Worm (Caenorhabditis elegans) whole organism, midembryonic: Measurements from ENCODE around the gene ttc-7.

ENCODE experiments used
- T22C8.4 ChIP-seq: fragments of 200-800 bp; sonication (Bioruptor generic); IDR thresholded peaks from 2 replicates; pipeline ENCODE4 v1.3.6; 2022; ENCODE audit warnings: missing genetic modification characterization, missing compliant biosample characterization
- cog-1 ChIP-seq: sonication (generic microtip); optimal IDR thresholded peaks from 2 replicates; lab custom pipeline; 2016; ENCODE audit warnings: missing genetic modification characterization, missing compliant biosample characterization
- flt-1 ChIP-seq: fragments of 200-800 bp; sonication (Bioruptor generic); IDR thresholded peaks from 2 replicates; pipeline ENCODE4 v1.3.6; 2022; ENCODE audit warnings: missing genetic modification characterization, missing compliant biosample characterization
- klf-2 ChIP-seq: fragments of 200-800 bp; sonication (Bioruptor generic); conservative IDR thresholded peaks from 2 replicates; pipeline ENCODE4 v1.3.6; 2022; ENCODE audit warnings: missing genetic modification reagents, missing genetic modification characterization, missing compliant biosample characterization
- med-1 ChIP-seq: sonication (generic microtip); optimal IDR thresholded peaks from 2 replicates; lab custom pipeline; 2017; ENCODE audit warnings: missing genetic modification characterization, mild to moderate bottlenecking, missing compliant biosample characterization, antibody characterized with exemption, missing genetic modification reagents; ENCODE audit not compliant: insufficient read depth
- ref-1 ChIP-seq: fragments of 200-800 bp; sonication (Bioruptor generic); conservative IDR thresholded peaks from 2 replicates; pipeline ENCODE4 v1.3.6; 2022; ENCODE audit warnings: missing genetic modification reagents, missing genetic modification characterization, missing compliant biosample characterization
- tab-1 ChIP-seq: fragments of 200-800 bp; sonication (Bioruptor generic); IDR thresholded peaks from 2 replicates; pipeline ENCODE4 v1.3.6; 2022; ENCODE audit warnings: missing genetic modification characterization, missing compliant biosample characterization
- ztf-23 ChIP-seq: fragments of 200-800 bp; sonication (Bioruptor generic); IDR thresholded peaks from 2 replicates; pipeline ENCODE4 v1.3.6; 2022; ENCODE audit warnings: missing genetic modification reagents, missing genetic modification characterization, missing compliant biosample characterization
- ztf-29 ChIP-seq: fragments of 200-800 bp; sonication (Bioruptor generic); IDR thresholded peaks from 2 replicates; pipeline ENCODE4 v1.3.6; 2022; ENCODE audit warnings: missing genetic modification reagents, missing genetic modification characterization, missing compliant biosample characterization

The ttc-7 gene

DNA sequence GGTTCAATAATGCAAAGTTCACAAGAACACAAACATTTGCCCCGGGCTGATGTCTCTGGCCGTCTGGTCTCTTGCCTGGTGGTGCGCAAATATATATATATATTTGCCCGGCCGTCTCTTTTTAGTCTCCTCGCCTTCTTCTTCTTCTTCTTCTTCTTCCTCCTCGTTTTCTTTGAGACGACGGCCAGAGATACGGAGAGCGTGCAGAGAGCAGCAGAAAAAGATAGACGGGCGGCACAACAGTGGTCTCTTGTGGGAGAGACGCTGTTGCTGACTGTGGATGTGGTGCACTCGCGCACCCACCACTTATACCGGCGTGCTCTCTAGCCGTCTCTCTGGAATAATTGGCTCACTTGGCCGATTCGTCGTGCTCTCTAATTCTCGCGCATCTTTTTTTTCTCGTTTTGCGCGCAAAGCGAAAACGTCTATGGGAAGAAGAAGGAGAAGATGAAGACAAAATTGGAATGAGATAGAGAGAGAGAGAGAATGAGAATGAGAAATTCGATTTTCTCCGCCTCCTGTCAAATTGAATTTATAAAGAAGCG, 61.0 kb downstream of the ttc-7 start:
- no peak for TF ChIP-seq T22C8.4 (GFP tag; lab: Robert Waterston, UW)
- peak; percentile 63; the same call in 1 of the 2 replicates for TF ChIP-seq flt-1
- TF ChIP-seq cog-1 (tag; lab: Kevin White, UChicago) = peak; percentile 95
- no peak for TF ChIP-seq ref-1 (GFP tag; lab: Robert Waterston, UW)

DNA sequence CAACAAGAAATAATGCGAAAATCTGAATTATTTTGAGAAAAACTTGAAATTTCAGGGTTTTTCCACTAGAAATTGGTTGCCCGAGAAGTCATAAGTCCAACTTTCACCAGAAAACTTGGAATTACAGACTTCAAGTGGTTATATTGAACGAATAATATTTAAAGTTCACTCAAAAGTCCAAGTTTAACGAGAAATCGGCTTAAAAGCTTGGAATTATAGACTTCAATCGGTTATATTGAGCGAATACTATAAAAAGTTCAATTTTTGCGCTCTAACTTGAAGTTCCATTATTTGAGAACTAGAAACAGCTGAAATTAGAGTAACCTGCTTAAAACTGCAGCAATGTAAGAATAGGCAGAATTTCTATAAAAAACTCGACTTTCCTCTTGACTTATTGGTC, 61.9 kb downstream of the ttc-7 start:
- TF ChIP-seq T22C8.4 (GFP tag; lab: Robert Waterston, UW) = no peak
- no peak for TF ChIP-seq klf-2 (GFP tag; lab: Robert Waterston, UW)
- no peak for TF ChIP-seq med-1 (GFP tag; lab: Kevin White, UChicago)
- TF ChIP-seq ztf-23 (GFP tag; lab: Robert Waterston, UW) = no peak
- no peak for TF ChIP-seq flt-1
- no peak for TF ChIP-seq tab-1
- no peak for TF ChIP-seq ztf-29 (GFP tag; lab: Robert Waterston, UW)
- no peak for TF ChIP-seq cog-1 (tag; lab: Kevin White, UChicago)
- no peak for TF ChIP-seq ref-1 (GFP tag; lab: Robert Waterston, UW)

DNA sequence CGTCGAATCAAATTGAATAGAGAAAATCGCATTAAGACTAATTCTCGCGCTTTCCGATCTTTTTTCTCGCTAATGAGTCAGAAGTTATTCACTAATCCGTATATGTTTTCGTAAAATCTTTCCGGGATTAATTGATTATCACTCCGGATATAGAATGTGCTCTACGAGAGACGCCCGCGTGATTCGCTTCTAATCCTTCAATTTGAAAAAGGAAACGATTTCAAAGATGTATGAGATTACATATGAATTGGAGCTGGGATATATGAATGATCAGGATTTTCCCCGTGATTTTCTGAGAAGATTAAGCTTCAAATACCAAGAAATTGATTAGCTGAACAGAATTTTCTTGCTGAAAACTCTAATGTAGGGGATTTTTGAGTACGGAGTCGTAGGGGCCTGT, 62.3 kb downstream of the ttc-7 start:
- no peak for TF ChIP-seq med-1 (GFP tag; lab: Kevin White, UChicago)
- no peak for TF ChIP-seq ztf-29 (GFP tag; lab: Robert Waterston, UW)
- TF ChIP-seq ref-1 (GFP tag; lab: Robert Waterston, UW) = no peak
- no peak for TF ChIP-seq klf-2 (GFP tag; lab: Robert Waterston, UW)
- no peak for TF ChIP-seq cog-1 (tag; lab: Kevin White, UChicago)
- no peak for TF ChIP-seq flt-1

DNA sequence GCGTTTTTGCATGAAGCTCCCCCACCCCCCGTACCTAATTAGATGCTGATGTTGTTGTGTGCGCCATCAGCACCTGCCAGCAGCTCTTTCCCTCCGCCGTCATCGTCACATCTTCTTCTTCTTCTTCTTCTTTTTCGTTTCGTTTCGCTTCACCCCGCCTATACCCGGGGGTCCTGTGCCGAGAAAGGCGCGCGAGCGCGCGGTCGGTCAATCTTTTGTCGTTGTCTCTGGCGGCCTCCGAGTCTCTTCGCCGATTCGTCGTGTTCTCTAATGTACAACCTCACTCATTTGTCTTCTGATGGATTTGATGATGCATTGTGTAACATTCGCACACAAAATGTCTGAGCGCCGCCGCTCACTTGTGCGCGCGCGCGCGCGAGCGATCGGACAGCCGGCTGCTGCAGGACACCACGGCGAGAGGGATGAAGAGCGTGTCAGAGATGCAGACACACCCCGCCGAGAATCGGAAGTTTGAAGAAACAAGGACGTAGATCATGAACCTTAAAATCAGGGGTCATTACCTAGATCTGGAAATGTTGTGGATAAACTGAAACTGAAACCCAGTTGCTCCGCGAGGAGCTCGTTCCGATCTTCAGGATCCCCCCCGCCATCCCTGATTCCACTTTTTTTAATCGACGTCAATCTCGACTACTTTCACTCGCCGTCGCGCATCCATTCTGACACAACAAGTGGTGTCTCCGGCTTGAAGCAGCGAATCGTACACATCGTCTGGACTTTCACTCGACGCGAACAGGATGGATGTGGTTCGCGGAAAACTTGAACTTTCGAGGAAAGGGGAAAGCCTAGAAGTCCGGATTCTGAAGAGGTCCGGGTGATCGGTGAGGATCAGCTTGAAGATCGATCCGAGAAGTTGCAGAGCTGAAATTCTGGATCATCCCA, 63.4 kb downstream of the ttc-7 start:
- TF ChIP-seq tab-1 (peak; percentile 61; the same call in 1 of the 2 replicates), ref-1 (GFP tag; lab: Robert Waterston, UW) (no peak), ztf-23 (GFP tag; lab: Robert Waterston, UW) (0 out of 2 replicates have a peak, but pooled peaks have one; percentile 7), T22C8.4 (GFP tag; lab: Robert Waterston, UW) (no peak), med-1 (GFP tag; lab: Kevin White, UChicago) (no peak), flt-1 (peak; percentile 79), ztf-29 (GFP tag; lab: Robert Waterston, UW) (peak; percentile 48; the same call in 1 of the 2 replicates), cog-1 (tag; lab: Kevin White, UChicago) (peak; percentile 97)

DNA sequence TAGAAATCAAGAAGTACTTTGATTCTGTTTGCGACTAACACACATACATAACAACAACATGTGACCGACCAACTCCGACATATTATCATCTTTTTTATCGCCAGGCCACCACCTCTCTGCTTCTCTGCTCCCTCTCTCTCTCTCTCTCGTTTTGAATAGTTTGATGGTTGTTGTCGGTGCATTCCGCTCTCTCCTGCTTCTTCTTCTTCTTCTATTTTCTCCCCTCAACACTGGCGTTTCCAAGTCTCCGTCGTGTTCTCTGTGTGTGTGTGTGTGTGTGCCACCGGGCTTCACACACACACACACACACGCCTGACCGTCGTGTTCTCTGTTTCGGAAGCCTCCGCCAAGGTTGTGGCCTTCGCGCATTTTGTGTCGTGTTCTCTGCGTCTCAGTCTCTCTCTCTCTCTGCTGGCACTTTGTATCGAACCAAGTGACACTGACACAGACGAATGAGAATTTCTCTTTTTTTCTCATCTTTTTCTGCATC, 64.9 kb downstream of the ttc-7 start:
- TF ChIP-seq T22C8.4 (GFP tag; lab: Robert Waterston, UW) = no peak
- TF ChIP-seq flt-1 = peak; percentile 75
- TF ChIP-seq cog-1 (tag; lab: Kevin White, UChicago) = peak; percentile 99
- peak; percentile 87 for TF ChIP-seq ztf-29 (GFP tag; lab: Robert Waterston, UW)
- TF ChIP-seq med-1 (GFP tag; lab: Kevin White, UChicago) = no peak
- TF ChIP-seq ref-1 (GFP tag; lab: Robert Waterston, UW) = no peak
- TF ChIP-seq klf-2 (GFP tag; lab: Robert Waterston, UW) = no peak
- TF ChIP-seq tab-1 = peak; percentile 14; the same call in 1 of the 2 replicates
- 0 out of 2 replicates have a peak, but pooled peaks have one; percentile 45 for TF ChIP-seq ztf-23 (GFP tag; lab: Robert Waterston, UW)

DNA sequence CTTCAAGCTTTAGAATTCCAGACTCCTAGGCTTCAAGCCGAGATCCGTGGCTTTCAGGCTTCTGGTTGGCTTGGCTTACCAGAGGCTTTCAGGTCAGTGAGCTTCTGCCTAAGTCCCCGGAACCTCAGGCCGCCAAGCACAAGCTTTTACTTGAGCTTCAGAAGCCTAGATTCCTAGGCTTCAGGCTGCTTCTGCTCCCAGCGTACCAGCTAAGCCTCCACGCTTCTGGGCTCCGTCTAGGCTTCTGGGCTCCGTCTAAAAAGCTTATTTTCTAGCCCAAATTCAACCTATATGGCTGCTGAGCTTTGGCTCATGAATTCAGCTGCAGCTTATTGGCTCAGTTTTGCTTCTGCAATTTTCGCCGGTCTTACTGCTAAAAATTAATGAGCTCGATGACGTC, 65.6 kb downstream of the ttc-7 start:
- TF ChIP-seq T22C8.4 (GFP tag; lab: Robert Waterston, UW) = no peak
- no peak for TF ChIP-seq klf-2 (GFP tag; lab: Robert Waterston, UW)
- TF ChIP-seq ref-1 (GFP tag; lab: Robert Waterston, UW) = no peak
- no peak for TF ChIP-seq ztf-29 (GFP tag; lab: Robert Waterston, UW)
- TF ChIP-seq flt-1 = no peak
- TF ChIP-seq med-1 (GFP tag; lab: Kevin White, UChicago) = no peak
- no peak for TF ChIP-seq cog-1 (tag; lab: Kevin White, UChicago)
- TF ChIP-seq ztf-23 (GFP tag; lab: Robert Waterston, UW) = no peak
- TF ChIP-seq tab-1 = no peak

DNA sequence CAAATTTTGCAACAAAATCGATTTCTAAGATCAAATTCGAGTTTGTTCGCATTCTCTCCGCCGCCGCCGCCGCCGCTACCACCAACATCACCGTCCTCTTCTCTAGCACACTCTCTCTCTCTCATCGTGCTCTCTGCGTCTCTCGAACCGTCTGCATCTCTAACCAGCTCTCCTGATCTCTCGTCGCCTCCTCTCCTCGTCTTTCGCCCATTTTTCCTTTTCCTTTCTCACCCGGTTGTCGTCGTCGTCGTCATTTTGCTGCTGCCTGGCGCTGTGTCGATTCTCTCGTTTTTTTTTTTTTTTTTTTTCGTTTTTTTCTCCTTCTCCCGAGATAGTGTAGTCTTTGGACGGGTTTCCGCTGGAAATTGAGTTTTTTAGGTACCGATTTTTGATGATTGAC, 66.2 kb downstream of the ttc-7 start:
- TF ChIP-seq med-1 (GFP tag; lab: Kevin White, UChicago) (no peak), ref-1 (GFP tag; lab: Robert Waterston, UW) (no peak), T22C8.4 (GFP tag; lab: Robert Waterston, UW) (no peak), flt-1 (peak; percentile 64; the same call in 1 of the 2 replicates), ztf-23 (GFP tag; lab: Robert Waterston, UW) (no peak), ztf-29 (GFP tag; lab: Robert Waterston, UW) (no peak), cog-1 (tag; lab: Kevin White, UChicago) (peak; percentile 5), klf-2 (GFP tag; lab: Robert Waterston, UW) (no peak)

DNA sequence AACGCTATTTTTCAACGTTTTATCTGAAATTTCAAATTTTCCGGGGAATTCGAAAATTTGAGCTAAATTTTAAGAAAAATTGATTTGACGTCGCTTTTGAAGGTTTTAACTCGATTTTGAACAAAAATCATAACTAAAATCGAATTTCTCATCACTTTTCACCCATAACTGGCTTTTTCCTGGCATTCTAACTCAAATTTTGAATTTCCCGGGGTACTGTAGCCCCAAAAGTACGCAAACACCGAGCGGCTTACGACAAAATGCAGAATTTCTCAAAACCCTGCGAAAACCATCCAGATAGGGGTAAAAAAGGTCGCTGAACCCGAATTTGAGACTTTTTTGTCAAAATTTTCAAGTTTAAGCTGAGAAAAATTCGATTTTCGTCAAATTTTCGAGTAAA, 67.0 kb downstream of the ttc-7 start:
- TF ChIP-seq ref-1 (GFP tag; lab: Robert Waterston, UW) (no peak), klf-2 (GFP tag; lab: Robert Waterston, UW) (no peak), ztf-23 (GFP tag; lab: Robert Waterston, UW) (no peak), tab-1 (no peak)
